Fruit fly (Drosophila melanogaster) whole organism, adult: ENCODE data around the gene CG8562.

Experiments used
- CG14711 ChIP-seq: fragments of 200-800 bp; sonication (Bioruptor generic); optimal IDR thresholded peaks from 2 replicates; lab custom pipeline; 2018; ENCODE audit warnings: missing biosample characterization, mild to moderate bottlenecking, missing genetic modification characterization, moderate library complexity
- CG33017 ChIP-seq: fragments of 200-800 bp; sonication (Bioruptor generic); optimal IDR thresholded peaks from 2 replicates; lab custom pipeline; 2018; ENCODE audit warnings: missing biosample characterization, mild to moderate bottlenecking, missing genetic modification characterization, moderate library complexity
- CG5204 ChIP-seq: fragments of 200-800 bp; sonication (Bioruptor generic); optimal IDR thresholded peaks from 2 replicates; lab custom pipeline; 2016; ENCODE audit warnings: missing biosample characterization, missing genetic modification characterization
- CG7101 ChIP-seq: fragments of 200-800 bp; sonication (Bioruptor generic); optimal IDR thresholded peaks from 2 replicates; lab custom pipeline; 2018; ENCODE audit warnings: missing biosample characterization, mild to moderate bottlenecking, missing genetic modification characterization, moderate library complexity
- Clk ChIP-seq: fragments of 200-800 bp; sonication (Bioruptor generic); optimal IDR thresholded peaks from 2 replicates; lab custom pipeline; 2017; ENCODE audit warnings: missing biosample characterization, missing genetic modification characterization
- Crg-1 ChIP-seq: fragments of 200-800 bp; sonication (Bioruptor generic); optimal IDR thresholded peaks from 2 replicates; lab custom pipeline; 2016; ENCODE audit warnings: missing biosample characterization, missing genetic modification characterization
- Mnt ChIP-seq: fragments of 200-800 bp; sonication (Bioruptor generic); optimal IDR thresholded peaks from 2 replicates; lab custom pipeline; 2016; ENCODE audit warnings: missing biosample characterization, mild to moderate bottlenecking, missing genetic modification characterization
- bab1 ChIP-seq: fragments of 200-800 bp; sonication (Bioruptor generic); optimal IDR thresholded peaks from 3 replicates; lab custom pipeline; 2019; ENCODE audit warnings: missing biosample characterization, mild to moderate bottlenecking, missing genetic modification characterization, moderate library complexity
- kay ChIP-seq: fragments of 200-800 bp; sonication (Bioruptor generic); peaks from one replicate; lab custom pipeline; 2016; ENCODE audit warnings: missing biosample characterization, missing genetic modification characterization, borderline replicate concordance
- pad ChIP-seq: fragments of 200-800 bp; sonication (Bioruptor generic); optimal IDR thresholded peaks from 3 replicates; lab custom pipeline; 2017; ENCODE audit warnings: missing biosample characterization, missing genetic modification characterization, mild to moderate bottlenecking, moderate library complexity, missing genetic modification reagents
- toe ChIP-seq: fragments of 200-800 bp; sonication (Bioruptor generic); optimal IDR thresholded peaks from 2 replicates; lab custom pipeline; 2016; ENCODE audit warnings: missing biosample characterization, missing genetic modification characterization

dm6 chr3L:7390442-7390841 is 7.6 kb upstream of the CG8562 start, which contains the start of gene CG8563:
- TF ChIP-seq toe (GFP tag; lab: Kevin White, UChicago) = no peak
- TF ChIP-seq pad = no peak
- no peak for TF ChIP-seq CG7101 (tag; lab: Kevin White, UChicago)
- TF ChIP-seq kay (GFP tag; lab: Kevin White, UChicago) = no peak
- no peak for TF ChIP-seq Clk
- no peak for TF ChIP-seq CG5204 (GFP tag; lab: Kevin White, UChicago)
- TF ChIP-seq CG33017 (tag; lab: Kevin White, UChicago) = no peak
- no peak for TF ChIP-seq CG14711
- no peak for TF ChIP-seq Crg-1
- TF ChIP-seq bab1 (GFP tag; lab: Kevin White, UChicago) = no peak
- no peak for TF ChIP-seq Mnt (GFP tag; lab: Kevin White, UChicago)
